Worm (Caenorhabditis elegans): Measurements from ENCODE around the gene srh-42.

ce11 chrII:14244457-14245254, 44.2 kb downstream of the srh-42 start:
- TF ChIP-seq nhr-237 (tag; optimal IDR thresholded peaks at IDR 0.05): no peak
- no peak for TF ChIP-seq ama-1 (optimal IDR thresholded peaks at IDR 0.05)
- peak; percentile 66 for TF ChIP-seq lin-39 (tag; optimal IDR thresholded peaks at IDR 0.05)
- no peak for TF ChIP-seq nhr-77 (tag; optimal IDR thresholded peaks at IDR 0.05)
- no peak for TF ChIP-seq egl-5 (tag; optimal IDR thresholded peaks at IDR 0.05)
- no peak for TF ChIP-seq ztf-4 (tag; optimal IDR thresholded peaks at IDR 0.05)
- no peak for TF ChIP-seq nhr-28 (tag; optimal IDR thresholded peaks at IDR 0.05)
- no peak for TF ChIP-seq ztf-11 (tag; optimal IDR thresholded peaks at IDR 0.05)
